Worm (Caenorhabditis elegans): ENCODE results near the gene K03B4.9.

The K03B4.9 gene

DNA sequence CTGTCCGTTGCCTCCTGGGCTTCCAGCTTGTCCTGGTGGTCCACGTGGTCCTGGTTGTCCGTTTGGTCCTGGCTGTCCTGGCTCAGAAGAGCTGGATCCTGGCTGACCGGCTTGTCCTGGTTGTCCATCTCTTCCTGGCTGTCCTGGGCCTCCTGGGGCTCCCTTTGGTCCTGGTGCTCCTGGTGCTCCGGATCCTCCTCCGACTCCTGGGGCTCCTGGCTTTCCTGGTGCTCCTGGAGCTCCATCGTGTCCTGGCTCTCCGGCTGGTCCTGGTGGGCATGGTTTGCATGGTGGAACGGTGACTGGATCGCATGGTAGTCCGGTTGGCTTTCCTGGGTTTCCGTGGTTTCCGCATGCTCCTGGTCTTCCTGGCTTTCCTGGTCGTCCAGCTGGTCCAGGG lies 19.3 kb downstream of the K03B4.9 start:
- TF ChIP-seq rbr-2 (tag; optimal IDR thresholded peaks at IDR 0.05) (no peak), ceh-44 (GFP tag; IDR thresholded peaks at IDR 0.05) (no peak), nhr-10 (tag; optimal IDR thresholded peaks at IDR 0.05) (no peak), T20F7.1 (GFP tag; optimal IDR thresholded peaks at IDR 0.05) (no peak), ceh-82 (tag; optimal IDR thresholded peaks at IDR 0.05) (no peak), hlh-11 (tag; optimal IDR thresholded peaks at IDR 0.05) (no peak), ztf-11 (tag; optimal IDR thresholded peaks at IDR 0.05) (no peak), nhr-111 (GFP tag; optimal IDR thresholded peaks at IDR 0.05) (no peak), tra-1 (GFP tag; IDR thresholded peaks at IDR 0.05) (0 out of 2 replicates have a peak, but pooled peaks have one; percentile 29), nhr-48 (tag; optimal IDR thresholded peaks at IDR 0.05) (no peak), nhr-237 (tag; optimal IDR thresholded peaks at IDR 0.05) (no peak), R02D3.7 (tag; optimal IDR thresholded peaks at IDR 0.05) (no peak), madf-9 (GFP tag; conservative IDR thresholded peaks at IDR 0.05) (no peak), cey-2 (tag; optimal IDR thresholded peaks at IDR 0.05; ENCODE audit: borderline replicate concordance, insufficient read depth) (no peak), ctbp-1 (GFP tag; IDR thresholded peaks at IDR 0.05) (0 out of 2 replicates have a peak, but pooled peaks have one; percentile 6), lir-3 (tag; optimal IDR thresholded peaks at IDR 0.05) (no peak), snpc-1.2 (GFP tag; IDR thresholded peaks at IDR 0.05) (no peak), lin-39 (tag; optimal IDR thresholded peaks at IDR 0.05) (no peak), zip-11 (GFP tag; IDR thresholded peaks at IDR 0.05) (no peak), nhr-102 (tag; optimal IDR thresholded peaks at IDR 0.05) (no peak), ceh-32 (tag; optimal IDR thresholded peaks at IDR 0.05; ENCODE audit: poor library complexity) (no peak), gei-8 (GFP tag; optimal IDR thresholded peaks at IDR 0.05) (no peak), zfp-2 (tag; optimal IDR thresholded peaks at IDR 0.05) (no peak), saeg-2 (GFP tag; IDR thresholded peaks at IDR 0.05) (no peak), Y75B8A.6 (GFP tag; IDR thresholded peaks at IDR 0.05) (no peak), lin-29 (GFP tag; IDR thresholded peaks at IDR 0.05) (no peak), spr-1 (tag; optimal IDR thresholded peaks at IDR 0.05) (no peak), zag-1 (tag; optimal IDR thresholded peaks at IDR 0.05) (no peak), unc-39 (tag; optimal IDR thresholded peaks at IDR 0.05) (no peak), T26A8.4 (GFP tag; IDR thresholded peaks at IDR 0.05) (peak; percentile 29; the same call in 1 of the 2 replicates), unc-130 (GFP tag; optimal IDR thresholded peaks at IDR 0.05) (no peak), jun-1 (tag; optimal IDR thresholded peaks at IDR 0.05) (no peak), hif-1 (tag; optimal IDR thresholded peaks at IDR 0.05) (no peak), egl-27 (tag; optimal IDR thresholded peaks at IDR 0.05) (no peak), egl-43 (GFP tag; IDR thresholded peaks at IDR 0.05) (0 out of 2 replicates have a peak, but pooled peaks have one; percentile 26), mxl-3 (GFP tag; optimal IDR thresholded peaks at IDR 0.05) (peak; percentile 17), lin-38 (GFP tag; IDR thresholded peaks at IDR 0.05) (no peak), skn-1 (tag; optimal IDR thresholded peaks at IDR 0.05) (no peak), nhr-6 (tag; optimal IDR thresholded peaks at IDR 0.05) (no peak), F49E8.2 (tag; optimal IDR thresholded peaks at IDR 0.05; ENCODE audit: borderline replicate concordance) (no peak), madf-5 (GFP tag; IDR thresholded peaks at IDR 0.05) (peak; percentile 30 to 79; a peak in 1 of 4 replicates), Y48G9A.11 (GFP tag; IDR thresholded peaks at IDR 0.05) (no peak), nhr-77 (tag; optimal IDR thresholded peaks at IDR 0.05) (no peak), ztf-7 (tag; optimal IDR thresholded peaks at IDR 0.05) (no peak), ceh-20 (GFP tag; IDR thresholded peaks at IDR 0.05) (no peak), zfp-3 (GFP tag; conservative IDR thresholded peaks at IDR 0.05) (no peak), set-16 (GFP tag; IDR thresholded peaks at IDR 0.05) (peak; percentile 99), pqm-1 (tag; optimal IDR thresholded peaks at IDR 0.05) (no peak)
